Worm (Caenorhabditis elegans) whole organism, L4/young adult: Measurements from ENCODE around the gene T06A1.1.

Source experiments
- W03F9.2 ChIP-seq: fragments of 150-350 bp; optimal IDR thresholded peaks from 2 replicates; lab custom pipeline; 2014; ENCODE audit warnings: missing biosample characterization, missing genetic modification characterization
- him-1 ChIP-seq: sonication (generic microtip); optimal IDR thresholded peaks from 2 replicates; lab custom pipeline; 2016; ENCODE audit warnings: missing genotype, missing genetic modification reagents, missing genetic modification characterization, missing compliant biosample characterization

ce11 chrV:1918030-1918559 is 7.3 kb downstream of the T06A1.1 start, which contains the start of gene Y32G9A.2:
- TF ChIP-seq W03F9.2 (tag; lab: Kevin White, UChicago), result no peak
- TF ChIP-seq him-1, result no peak
